Worm (Caenorhabditis elegans) whole organism, dauer: Measurements from ENCODE around the gene Y53G8B.1.

ENCODE experiments used
- unc-62 ChIP-seq: sonication (generic microtip); optimal IDR thresholded peaks from 2 replicates; lab custom pipeline; 2017; ENCODE audit warnings: missing biosample characterization, missing genetic modification reagents, missing genetic modification characterization

The Y53G8B.1 gene

DNA sequence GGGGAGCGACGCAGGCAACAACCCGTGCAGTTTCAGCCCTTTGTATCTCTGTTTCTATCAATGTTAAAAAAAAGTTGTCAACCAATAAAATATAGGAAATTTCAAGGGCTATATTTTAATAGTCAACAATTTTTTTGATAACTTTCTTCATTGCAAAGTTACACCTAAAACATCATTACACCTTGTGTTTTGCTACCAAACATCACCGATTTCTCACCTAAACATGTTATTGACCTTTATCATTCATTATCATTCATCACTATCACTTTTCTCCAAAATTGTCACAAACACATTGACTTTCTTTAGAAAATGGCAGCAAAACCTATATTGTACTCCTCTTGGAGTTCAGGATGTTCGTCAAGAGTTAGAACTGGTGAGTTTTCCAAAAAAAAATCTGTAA is at the start of gene Y53G8B.1:
TSS of gene Y53G8B.1 (plus strand) at position 242 of the 400 bp plus-strand sequence.
- TF ChIP-seq unc-62 (GFP tag; lab: Kevin White, UChicago), result no peak

ce11 chrIII:3086471-3086870 is 42.6 kb upstream of the Y53G8B.1 start, which contains the start of gene sft-1:
TSS of gene sft-1 (plus strand) at chrIII:3086671.
- TF ChIP-seq unc-62 (GFP tag; lab: Kevin White, UChicago), result no peak

- no peak for TF ChIP-seq unc-62 (GFP tag; lab: Kevin White, UChicago)
These were observed 37.5 kb upstream of the Y53G8B.1 start, which contains the start of gene ccep-135 for ce11 chrIII:3091572-3091971. TSS of gene ccep-135 (plus strand) at chrIII:3091872.

ce11 chrIII:3094694-3095093 is 34.4 kb upstream of the Y53G8B.1 start:
- no peak for TF ChIP-seq unc-62 (GFP tag; lab: Kevin White, UChicago)

ce11 chrIII:3096091-3096490 is 33.0 kb upstream of the Y53G8B.1 start:
- TF ChIP-seq unc-62 (GFP tag; lab: Kevin White, UChicago), result no peak

DNA sequence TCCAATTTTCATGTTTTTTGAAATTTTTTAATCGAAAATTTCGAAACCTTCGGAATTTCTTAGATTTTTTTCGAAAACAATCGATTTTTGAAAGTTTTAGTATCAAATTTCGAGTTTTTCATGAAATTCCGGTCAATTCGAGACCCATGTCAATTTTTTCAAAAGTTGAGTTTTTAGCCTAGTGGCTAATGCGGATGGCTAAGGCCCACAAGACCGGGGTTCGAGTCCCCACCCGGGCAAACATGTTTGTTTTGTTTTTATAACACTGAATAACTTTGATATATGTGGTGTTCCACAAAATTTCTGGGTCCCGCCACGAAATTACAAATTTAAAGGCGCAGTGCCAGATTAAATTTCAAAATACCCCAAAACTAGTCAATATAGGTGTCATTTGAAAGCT is 29.7 kb upstream of the Y53G8B.1 start:
- no peak for TF ChIP-seq unc-62 (GFP tag; lab: Kevin White, UChicago)

ce11 chrIII:3100124-3100523 is 29.0 kb upstream of the Y53G8B.1 start:
- no peak for TF ChIP-seq unc-62 (GFP tag; lab: Kevin White, UChicago)

ce11 chrIII:3100593-3101270 is 28.3 kb upstream of the Y53G8B.1 start:
- no peak for TF ChIP-seq unc-62 (GFP tag; lab: Kevin White, UChicago)

DNA sequence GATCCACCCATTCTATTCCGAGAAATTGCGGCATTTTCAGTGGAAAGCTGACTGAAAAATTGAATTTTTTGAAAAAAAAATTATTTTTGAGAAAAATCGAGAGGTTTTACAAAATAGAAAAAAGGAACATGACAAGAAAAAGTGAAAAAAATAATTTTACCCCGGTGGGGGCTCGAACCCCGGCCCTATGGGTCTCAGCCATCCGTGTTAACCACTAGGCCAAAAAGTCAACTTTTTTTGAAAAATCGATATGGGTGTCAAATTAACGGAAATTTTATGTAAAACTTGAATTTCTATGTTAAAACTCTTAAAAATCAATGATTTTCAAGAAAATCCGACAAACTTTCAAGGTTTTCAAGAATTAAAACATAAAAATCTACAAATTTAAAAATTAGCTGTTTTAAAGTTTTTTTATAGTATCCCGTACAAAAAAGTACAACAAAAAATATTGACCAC is 25.1 kb upstream of the Y53G8B.1 start, which contains the start of gene Y53G8B.2:
TSS of gene Y53G8B.2 (minus strand) at position 51 of the 456 bp plus-strand sequence.
- no peak for TF ChIP-seq unc-62 (GFP tag; lab: Kevin White, UChicago)

ce11 chrIII:3104536-3104935 is 24.5 kb upstream of the Y53G8B.1 start:
- TF ChIP-seq unc-62 (GFP tag; lab: Kevin White, UChicago), result no peak

- no peak for TF ChIP-seq unc-62 (GFP tag; lab: Kevin White, UChicago)
These were observed 23.9 kb upstream of the Y53G8B.1 start for ce11 chrIII:3105212-3105611.

DNA sequence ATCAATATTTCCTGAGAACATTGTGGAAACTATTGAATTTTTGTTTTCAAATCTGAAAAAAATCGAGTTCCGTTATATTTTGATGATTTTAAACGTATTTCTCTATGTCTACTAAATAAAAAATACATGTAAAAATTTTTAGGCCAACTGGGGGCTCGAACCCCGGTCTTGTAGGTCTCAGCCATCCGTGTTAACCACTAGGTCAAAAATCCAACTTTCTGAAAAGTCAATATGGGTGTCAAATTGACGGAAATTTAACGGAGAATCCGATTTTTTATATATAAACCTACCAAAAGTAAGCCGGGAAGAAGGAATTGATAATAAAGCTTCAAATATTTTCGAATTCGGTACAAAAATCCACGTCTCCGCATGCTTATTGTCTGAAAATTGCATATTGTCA is 22.8 kb upstream of the Y53G8B.1 start:
- TF ChIP-seq unc-62 (GFP tag; lab: Kevin White, UChicago), result no peak

DNA sequence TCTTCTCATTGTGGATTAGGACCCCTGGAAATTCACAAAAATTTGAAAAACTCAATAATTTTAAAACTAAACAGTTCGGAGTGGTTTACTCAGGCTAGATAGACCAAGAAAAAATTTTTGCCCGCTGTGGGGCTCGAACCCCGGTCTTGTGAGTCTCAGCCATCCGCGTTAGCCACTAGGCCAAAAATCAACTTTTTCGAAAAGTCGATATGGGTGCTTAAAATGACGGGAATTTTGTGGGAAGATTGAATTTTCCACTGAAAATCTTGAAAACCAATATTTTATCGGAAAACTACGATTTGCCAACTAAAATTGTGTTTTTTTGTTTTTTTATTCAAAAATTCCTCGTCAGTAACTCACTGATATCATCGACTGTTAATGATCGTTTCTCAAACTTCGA is 21.5 kb upstream of the Y53G8B.1 start:
- TF ChIP-seq unc-62 (GFP tag; lab: Kevin White, UChicago), result no peak

ce11 chrIII:3108804-3109203 is 20.3 kb upstream of the Y53G8B.1 start:
- no peak for TF ChIP-seq unc-62 (GFP tag; lab: Kevin White, UChicago)

- no peak for TF ChIP-seq unc-62 (GFP tag; lab: Kevin White, UChicago)
These were observed 19.5 kb upstream of the Y53G8B.1 start for ce11 chrIII:3109564-3109963.

- no peak for TF ChIP-seq unc-62 (GFP tag; lab: Kevin White, UChicago)
These were observed 18.5 kb upstream of the Y53G8B.1 start for ce11 chrIII:3110614-3111013.

ce11 chrIII:3111534-3111933 is 17.5 kb upstream of the Y53G8B.1 start:
- TF ChIP-seq unc-62 (GFP tag; lab: Kevin White, UChicago), result no peak
